Fruit fly (Drosophila melanogaster): ENCODE data around the gene PIG-U.
A peak's percentile ranks its signal among the peaks of the same experiment; 100 is the strongest.

PIG-U gene

DNA sequence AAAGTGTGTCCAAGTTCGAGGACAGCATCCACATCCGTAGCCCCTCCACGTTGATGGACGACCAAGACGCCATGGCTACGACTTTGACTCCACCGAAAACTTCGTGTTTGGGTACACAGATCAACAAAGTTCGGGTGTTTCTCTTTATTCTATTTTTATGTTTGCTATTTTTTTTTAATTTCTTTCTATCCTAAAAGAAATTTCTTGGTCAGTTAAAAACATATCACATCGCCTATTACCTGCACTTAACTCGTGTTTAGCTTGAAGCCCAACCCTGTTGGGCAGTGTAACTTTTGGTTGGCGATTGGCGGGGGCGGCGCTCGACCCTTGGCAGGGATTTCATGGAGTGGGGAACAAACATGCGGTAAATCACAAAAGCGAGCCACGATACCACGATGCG lies 41.4 kb upstream of the PIG-U start (continued):
- TF ChIP-seq Gug (GFP tag; IDR thresholded peaks at IDR 0.05) (peak; percentile 40; the same call in 1 of the 2 replicates), svp (GFP tag) (peak; percentile 94), CG32006 (GFP tag; optimal IDR thresholded peaks at IDR 0.05) (peak; percentile 58), CG3032 (tag; optimal IDR thresholded peaks at IDR 0.05) (peak; percentile 81), Eip93F (GFP tag; optimal IDR thresholded peaks at IDR 0.05) (peak; percentile 34), dac (GFP tag; optimal IDR thresholded peaks at IDR 0.05) (no peak), CG16779 (tag; optimal IDR thresholded peaks at IDR 0.05) (peak; percentile 35), CG6276 (GFP tag; optimal IDR thresholded peaks at IDR 0.05) (peak; percentile 39), Ets21C (GFP tag; optimal IDR thresholded peaks at IDR 0.05) (peak; percentile 56), ss (GFP tag; optimal IDR thresholded peaks at IDR 0.05) (peak; percentile 81 to 82), CG11902 (GFP tag; optimal IDR thresholded peaks at IDR 0.05) (peak; percentile 70), Ets96B (tag; optimal IDR thresholded peaks at IDR 0.05) (peak; percentile 67), CG1621 (tag; optimal IDR thresholded peaks at IDR 0.05) (peak; percentile 58)

DNA sequence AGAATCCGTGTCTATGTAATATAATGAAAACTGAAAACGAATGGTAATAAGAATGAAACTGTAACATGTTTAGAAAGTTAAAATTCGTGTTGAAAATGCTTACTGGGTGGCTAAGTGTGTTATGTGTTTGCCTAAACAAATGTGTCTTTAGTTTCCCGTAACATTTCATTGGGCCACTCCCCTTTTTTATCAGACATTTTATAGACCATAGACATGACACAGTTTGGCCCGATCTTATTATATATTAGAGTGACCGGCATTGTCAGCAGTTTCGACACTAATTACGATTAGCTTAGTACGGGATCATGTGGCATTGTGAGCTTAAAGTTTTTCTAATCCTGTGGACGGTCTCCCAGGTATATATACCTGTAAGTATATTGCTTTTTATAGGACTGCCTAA lies 37.8 kb upstream of the PIG-U start, which contains the start of gene CheA29a:
Gene CheA29a, plus strand, starts transcription at position 301 of the 400 bp plus-strand sequence.
- TF ChIP-seq CG6854 (GFP tag; optimal IDR thresholded peaks at IDR 0.05) (no peak), Sox102F (GFP tag; optimal IDR thresholded peaks at IDR 0.05) (no peak), fkh (GFP tag; optimal IDR thresholded peaks at IDR 0.05) (no peak), topi (GFP tag; optimal IDR thresholded peaks at IDR 0.05) (no peak), Sox14 (GFP tag; optimal IDR thresholded peaks at IDR 0.05) (no peak), Eip78C (GFP tag) (no peak), fd85E (GFP tag; optimal IDR thresholded peaks at IDR 0.05) (no peak), CG4318 (GFP tag; optimal IDR thresholded peaks at IDR 0.05) (no peak), acj6 (GFP tag; optimal IDR thresholded peaks at IDR 0.05) (no peak), pdm3 (GFP tag; optimal IDR thresholded peaks at IDR 0.05) (no peak), dac (GFP tag; optimal IDR thresholded peaks at IDR 0.05) (no peak)

DNA sequence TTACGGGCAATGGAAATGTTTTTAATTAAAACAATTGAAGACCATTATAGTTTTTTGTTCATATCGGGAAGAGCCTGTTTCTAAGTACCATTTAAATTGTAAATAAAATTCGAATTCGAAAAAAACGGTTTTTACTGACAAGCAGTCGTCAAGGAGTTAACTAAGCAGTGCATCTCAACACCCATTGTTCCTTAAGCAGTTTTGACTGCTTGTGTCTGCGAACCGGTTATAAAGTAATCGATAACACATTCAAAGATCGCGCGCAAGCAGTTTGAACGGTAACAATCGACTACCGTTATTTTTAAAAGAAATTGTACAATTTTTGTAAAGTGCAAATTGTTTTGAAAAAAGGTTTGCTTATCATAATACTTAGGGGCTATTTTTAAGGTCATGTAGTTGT lies 36.9 kb upstream of the PIG-U start:
- TF ChIP-seq OdsH (GFP tag; optimal IDR thresholded peaks at IDR 0.05), result no peak
- TF ChIP-seq CG6792 (GFP tag; optimal IDR thresholded peaks at IDR 0.05), result no peak
- TF ChIP-seq CG6808 (GFP tag; optimal IDR thresholded peaks at IDR 0.05), result no peak
- no peak for TF ChIP-seq dac (GFP tag; optimal IDR thresholded peaks at IDR 0.05)
- TF ChIP-seq Sox14 (GFP tag; optimal IDR thresholded peaks at IDR 0.05), result no peak
- TF ChIP-seq CG3919 (GFP tag; optimal IDR thresholded peaks at IDR 0.05), result no peak
- no peak for TF ChIP-seq Ets96B (tag; optimal IDR thresholded peaks at IDR 0.05)
- no peak for TF ChIP-seq CG7368 (GFP tag; optimal IDR thresholded peaks at IDR 0.05)
- TF ChIP-seq svp (GFP tag), result no peak
- no peak for TF ChIP-seq CG11294 (GFP tag; IDR thresholded peaks at IDR 0.05)
- TF ChIP-seq CG6854 (GFP tag; optimal IDR thresholded peaks at IDR 0.05), result no peak
- TF ChIP-seq Met (GFP tag; optimal IDR thresholded peaks at IDR 0.05), result no peak
- no peak for TF ChIP-seq cyc (GFP tag; optimal IDR thresholded peaks at IDR 0.05)
- no peak for TF ChIP-seq topi (GFP tag; optimal IDR thresholded peaks at IDR 0.05)
- TF ChIP-seq CG15336 (GFP tag; IDR thresholded peaks at IDR 0.05), result no peak
- TF ChIP-seq lz (GFP tag; optimal IDR thresholded peaks at IDR 0.05), result no peak
- TF ChIP-seq CG3032 (tag; optimal IDR thresholded peaks at IDR 0.05), result no peak

DNA sequence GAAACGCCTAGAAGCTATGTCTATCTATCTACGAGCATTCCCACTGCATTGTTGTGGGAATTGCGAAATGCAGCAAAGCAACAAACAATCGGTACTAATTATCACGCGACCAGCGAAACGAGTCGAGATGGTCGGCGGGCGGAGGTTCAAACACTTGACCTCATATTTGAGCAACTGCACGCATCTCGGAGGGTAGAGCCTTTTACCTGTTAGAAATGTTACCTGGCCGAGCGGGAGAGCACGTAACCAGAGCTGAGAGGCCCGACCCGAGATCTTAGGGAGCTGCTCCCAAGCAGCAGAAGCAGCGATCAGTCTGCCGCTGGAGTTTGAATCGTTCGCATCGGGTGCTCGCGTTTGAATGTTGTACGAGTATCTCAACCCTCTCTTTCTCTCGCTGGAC lies 36.5 kb upstream of the PIG-U start:
- no peak for TF ChIP-seq Eip93F (GFP tag; optimal IDR thresholded peaks at IDR 0.05)
- no peak for TF ChIP-seq vri (GFP tag; optimal IDR thresholded peaks at IDR 0.05)
- no peak for TF ChIP-seq Sox102F (GFP tag; optimal IDR thresholded peaks at IDR 0.05)
- no peak for TF ChIP-seq CG34406 (GFP tag; optimal IDR thresholded peaks at IDR 0.05)
- TF ChIP-seq Gug (GFP tag; IDR thresholded peaks at IDR 0.05), result no peak
- TF ChIP-seq Lpt (GFP tag; optimal IDR thresholded peaks at IDR 0.05), result no peak
- no peak for TF ChIP-seq CG11294 (GFP tag; IDR thresholded peaks at IDR 0.05)
- no peak for TF ChIP-seq CG11902 (GFP tag; optimal IDR thresholded peaks at IDR 0.05)
- TF ChIP-seq CG9139 (GFP tag; optimal IDR thresholded peaks at IDR 0.05), result no peak
- TF ChIP-seq CG32006 (GFP tag; optimal IDR thresholded peaks at IDR 0.05), result no peak
- no peak for TF ChIP-seq cyc (GFP tag; optimal IDR thresholded peaks at IDR 0.05)
- TF ChIP-seq lz (GFP tag; optimal IDR thresholded peaks at IDR 0.05), result no peak
- no peak for TF ChIP-seq salr (GFP tag; optimal IDR thresholded peaks at IDR 0.05)
- TF ChIP-seq dsx (GFP tag; optimal IDR thresholded peaks at IDR 0.05; ENCODE audit: poor library complexity, severe bottlenecking), result no peak
- TF ChIP-seq fd85E (GFP tag; optimal IDR thresholded peaks at IDR 0.05), result no peak

All from whole organism, prepupa.